Fruit fly (Drosophila melanogaster): ENCODE results near the gene CG14840.
A peak's percentile ranks its signal among the peaks of the same experiment; 100 is the strongest.

The CG14840 gene

DNA sequence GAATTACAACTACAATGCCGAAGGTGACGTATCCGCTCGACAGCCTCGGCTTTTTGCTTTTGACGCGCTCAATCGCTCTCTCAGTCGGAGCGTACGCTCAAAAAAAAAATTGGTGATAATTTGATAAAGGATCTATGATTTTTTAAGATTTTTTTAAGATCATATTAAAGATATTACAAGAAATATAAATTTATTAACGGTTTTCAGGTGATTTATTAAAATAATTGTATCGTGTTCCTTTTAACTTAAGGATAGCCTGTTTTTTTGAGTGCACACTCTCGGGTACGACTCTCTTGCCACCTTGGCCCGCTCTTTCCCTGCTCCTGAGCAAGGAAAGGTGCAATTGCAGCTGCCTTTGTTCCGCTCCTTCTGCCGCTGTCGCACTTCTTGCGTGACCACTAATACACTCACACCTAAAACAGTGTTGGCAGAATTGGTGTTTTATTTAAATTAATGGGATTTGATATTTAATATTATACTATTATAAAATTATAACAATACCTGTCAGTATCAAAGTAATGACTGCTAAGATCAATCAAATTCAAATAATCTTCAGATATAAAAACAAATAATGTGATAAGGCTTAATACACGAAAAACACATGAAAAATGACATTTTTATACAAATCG is 17.0 kb upstream of the CG14840 start:
- peak; percentile 96 for TF ChIP-seq brk (GFP tag; optimal IDR thresholded peaks at IDR 0.05)
- peak; percentile 96 for TF ChIP-seq h (GFP tag; optimal IDR thresholded peaks at IDR 0.05)
- peak; percentile 93 for TF ChIP-seq sage (GFP tag; optimal IDR thresholded peaks at IDR 0.05)
- TF ChIP-seq OdsH (GFP tag; optimal IDR thresholded peaks at IDR 0.05), result peak; percentile 95
- no peak for TF ChIP-seq Dfd (GFP tag; optimal IDR thresholded peaks at IDR 0.05)
- TF ChIP-seq Dif (GFP tag; optimal IDR thresholded peaks at IDR 0.05; ENCODE audit: partially characterized antibody), result no peak
- no peak for TF ChIP-seq Hr83 (GFP tag; optimal IDR thresholded peaks at IDR 0.05; ENCODE audit: poor library complexity, severe bottlenecking)
- TF ChIP-seq ey (GFP tag; optimal IDR thresholded peaks at IDR 0.05), result peak; percentile 85
- TF ChIP-seq Jra (GFP tag; optimal IDR thresholded peaks at IDR 0.05), result peak; percentile 82
- peak; percentile 94 for TF ChIP-seq CG9705 (GFP tag; optimal IDR thresholded peaks at IDR 0.05)
- TF ChIP-seq Myc (optimal IDR thresholded peaks at IDR 0.05), result no peak
- TF ChIP-seq CrebA (GFP tag; optimal IDR thresholded peaks at IDR 0.05; ENCODE audit: borderline replicate concordance), result peak; percentile 92
- TF ChIP-seq lola (GFP tag; optimal IDR thresholded peaks at IDR 0.05), result no peak
- TF ChIP-seq fru (GFP tag; optimal IDR thresholded peaks at IDR 0.05), result peak; percentile 91
- TF ChIP-seq dmrt93B (GFP tag; optimal IDR thresholded peaks at IDR 0.05), result peak; percentile 82
- TF ChIP-seq jim (GFP tag; optimal IDR thresholded peaks at IDR 0.05), result no peak
- no peak for TF ChIP-seq usp (GFP tag; optimal IDR thresholded peaks at IDR 0.05)
- no peak for TF ChIP-seq Hr78 (GFP tag; optimal IDR thresholded peaks at IDR 0.05)
- TF ChIP-seq HLH106 (tag; optimal IDR thresholded peaks at IDR 0.05), result peak; percentile 97
- peak; percentile 90 for TF ChIP-seq br (GFP tag; optimal IDR thresholded peaks at IDR 0.05)
- TF ChIP-seq dl (GFP tag; optimal IDR thresholded peaks at IDR 0.05; ENCODE audit: insufficient read depth in 1 of 2, partially characterized antibody in 2 of 2), result peak in 1 of 2 experiments; percentile 20
- peak; percentile 95 for TF ChIP-seq rgr (GFP tag; optimal IDR thresholded peaks at IDR 0.05)
- TF ChIP-seq Abd-B (GFP tag; optimal IDR thresholded peaks at IDR 0.05), result no peak
- no peak for TF ChIP-seq N (GFP tag; optimal IDR thresholded peaks at IDR 0.05)
- peak; percentile 92 for TF ChIP-seq Hnf4 (GFP tag; optimal IDR thresholded peaks at IDR 0.05)
- peak; percentile 59 for TF ChIP-seq GATAd (GFP tag; optimal IDR thresholded peaks at IDR 0.05)
- no peak for TF ChIP-seq tai (GFP tag; optimal IDR thresholded peaks at IDR 0.05)
- TF ChIP-seq Sp1 (GFP tag; optimal IDR thresholded peaks at IDR 0.05), result peak; percentile 98
- peak; percentile 58 to 96 for TF ChIP-seq foxo (GFP tag; optimal IDR thresholded peaks at IDR 0.05)
- peak; percentile 94 for TF ChIP-seq Rel (GFP tag; optimal IDR thresholded peaks at IDR 0.05)
- peak; percentile 87 for TF ChIP-seq Rel (tag; optimal IDR thresholded peaks at IDR 0.05)
- peak; percentile 65 for TF ChIP-seq CG32264 (GFP tag; optimal IDR thresholded peaks at IDR 0.05)
- peak; percentile 62 for TF ChIP-seq sv (GFP tag; optimal IDR thresholded peaks at IDR 0.05)
- TF ChIP-seq woc (GFP tag; optimal IDR thresholded peaks at IDR 0.05), result peak; percentile 86
- TF ChIP-seq Vsx2 (GFP tag; optimal IDR thresholded peaks at IDR 0.05; ENCODE audit: partially characterized antibody), result no peak
- no peak for TF ChIP-seq Mio (GFP tag; optimal IDR thresholded peaks at IDR 0.05)
- no peak for TF ChIP-seq pan (optimal IDR thresholded peaks at IDR 0.05)
- peak; percentile 93 for TF ChIP-seq psq (GFP tag; optimal IDR thresholded peaks at IDR 0.05)
- peak; percentile 74 for TF ChIP-seq dsf (GFP tag; optimal IDR thresholded peaks at IDR 0.05; ENCODE audit: borderline replicate concordance)

DNA sequence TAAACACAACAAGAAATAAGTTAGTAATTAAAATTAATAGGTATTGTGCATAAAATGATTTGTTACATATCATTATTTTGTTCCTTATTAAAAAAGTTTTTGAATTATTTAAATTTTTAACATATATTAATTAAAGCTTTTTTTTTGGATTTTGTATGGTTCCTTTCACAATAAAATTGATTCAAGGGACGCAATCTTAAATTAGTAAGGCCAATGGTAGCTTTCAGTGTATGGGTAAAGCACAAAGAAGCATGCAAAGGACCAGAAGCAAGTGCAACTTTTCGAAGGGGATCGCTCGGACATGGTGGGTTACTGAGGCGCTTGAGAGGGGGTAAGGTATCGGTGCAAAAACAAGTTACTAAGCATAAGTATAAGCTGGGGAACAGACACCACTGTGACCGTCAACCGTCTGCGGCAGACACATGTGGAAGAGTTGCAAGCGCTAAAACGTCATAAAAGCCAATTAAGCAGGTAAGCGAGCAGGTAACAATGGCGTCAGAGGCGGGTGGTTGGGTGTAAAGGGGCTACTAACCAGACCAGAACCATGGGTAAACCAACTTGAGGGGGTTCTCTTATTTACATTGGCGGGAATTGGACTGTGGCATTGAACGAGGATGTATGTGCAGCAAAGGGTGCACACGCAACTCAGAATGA is 14.6 kb upstream of the CG14840 start:
- TF ChIP-seq psq (GFP tag; optimal IDR thresholded peaks at IDR 0.05) (peak; percentile 64), dl (GFP tag; optimal IDR thresholded peaks at IDR 0.05; ENCODE audit: insufficient read depth in 1 of 2, partially characterized antibody in 2 of 2) (no peak), lola (GFP tag; optimal IDR thresholded peaks at IDR 0.05) (no peak), HLH106 (tag; optimal IDR thresholded peaks at IDR 0.05) (peak; percentile 49), Abd-B (GFP tag; optimal IDR thresholded peaks at IDR 0.05) (no peak), CG9705 (GFP tag; optimal IDR thresholded peaks at IDR 0.05) (no peak), OdsH (GFP tag; optimal IDR thresholded peaks at IDR 0.05) (peak; percentile 61), Sp1 (GFP tag; optimal IDR thresholded peaks at IDR 0.05) (peak; percentile 74), dmrt93B (GFP tag; optimal IDR thresholded peaks at IDR 0.05) (peak; percentile 0), Dif (GFP tag; optimal IDR thresholded peaks at IDR 0.05; ENCODE audit: partially characterized antibody) (peak; percentile 52), Rel (GFP tag; optimal IDR thresholded peaks at IDR 0.05) (no peak), Rel (tag; optimal IDR thresholded peaks at IDR 0.05) (no peak), foxo (GFP tag; optimal IDR thresholded peaks at IDR 0.05) (peak in 1 of 2 experiments; percentile 59), Vsx2 (GFP tag; optimal IDR thresholded peaks at IDR 0.05; ENCODE audit: partially characterized antibody) (peak; percentile 92)
